Worm (Caenorhabditis elegans) whole organism, midembryonic: Measurements from ENCODE around the gene sor-3.

Source experiments
- T22C8.4 ChIP-seq: fragments of 200-800 bp; sonication (Bioruptor generic); IDR thresholded peaks from 2 replicates; pipeline ENCODE4 v1.3.6; 2022; ENCODE audit warnings: missing genetic modification characterization, missing compliant biosample characterization
- cog-1 ChIP-seq: sonication (generic microtip); optimal IDR thresholded peaks from 2 replicates; lab custom pipeline; 2016; ENCODE audit warnings: missing genetic modification characterization, missing compliant biosample characterization
- flt-1 ChIP-seq: fragments of 200-800 bp; sonication (Bioruptor generic); IDR thresholded peaks from 2 replicates; pipeline ENCODE4 v1.3.6; 2022; ENCODE audit warnings: missing genetic modification characterization, missing compliant biosample characterization
- klf-2 ChIP-seq: fragments of 200-800 bp; sonication (Bioruptor generic); conservative IDR thresholded peaks from 2 replicates; pipeline ENCODE4 v1.3.6; 2022; ENCODE audit warnings: missing genetic modification reagents, missing genetic modification characterization, missing compliant biosample characterization
- med-1 ChIP-seq: sonication (generic microtip); optimal IDR thresholded peaks from 2 replicates; lab custom pipeline; 2017; ENCODE audit warnings: missing genetic modification characterization, mild to moderate bottlenecking, missing compliant biosample characterization, antibody characterized with exemption, missing genetic modification reagents; ENCODE audit not compliant: insufficient read depth
- ref-1 ChIP-seq: fragments of 200-800 bp; sonication (Bioruptor generic); conservative IDR thresholded peaks from 2 replicates; pipeline ENCODE4 v1.3.6; 2022; ENCODE audit warnings: missing genetic modification reagents, missing genetic modification characterization, missing compliant biosample characterization
- tab-1 ChIP-seq: fragments of 200-800 bp; sonication (Bioruptor generic); IDR thresholded peaks from 2 replicates; pipeline ENCODE4 v1.3.6; 2022; ENCODE audit warnings: missing genetic modification characterization, missing compliant biosample characterization
- ztf-23 ChIP-seq: fragments of 200-800 bp; sonication (Bioruptor generic); IDR thresholded peaks from 2 replicates; pipeline ENCODE4 v1.3.6; 2022; ENCODE audit warnings: missing genetic modification reagents, missing genetic modification characterization, missing compliant biosample characterization
- ztf-29 ChIP-seq: fragments of 200-800 bp; sonication (Bioruptor generic); IDR thresholded peaks from 2 replicates; pipeline ENCODE4 v1.3.6; 2022; ENCODE audit warnings: missing genetic modification reagents, missing genetic modification characterization, missing compliant biosample characterization

The sor-3 gene

DNA sequence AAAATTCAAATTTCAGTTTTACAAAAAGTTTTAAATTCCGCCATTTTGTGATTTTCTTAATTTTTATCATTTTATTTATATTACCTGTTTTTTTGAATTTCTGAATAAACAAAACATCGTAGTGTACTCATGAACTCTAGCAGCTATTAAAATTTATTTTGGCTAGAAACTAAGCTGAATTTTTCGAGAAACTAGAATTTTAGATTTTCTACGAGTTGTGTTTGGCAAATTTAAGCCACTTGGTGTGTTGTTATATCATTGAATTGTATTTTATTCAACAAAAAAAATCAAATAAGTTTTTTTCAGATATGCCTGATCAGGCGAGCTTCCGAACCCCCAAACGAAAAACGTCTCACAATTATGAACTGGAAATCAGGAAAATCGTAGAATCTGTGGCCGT is 43.8 kb downstream of the sor-3 start, which contains the start of gene R04A9.6:
Gene R04A9.6, plus strand, starts transcription at position 301 of the 400 bp plus-strand sequence.
- TF ChIP-seq ref-1: no peak
- TF ChIP-seq ztf-23 (GFP tag; lab: Robert Waterston, UW): no peak
- no peak for TF ChIP-seq tab-1
- no peak for TF ChIP-seq ztf-29 (GFP tag; lab: Robert Waterston, UW)
- TF ChIP-seq med-1: no peak
- no peak for TF ChIP-seq T22C8.4
- TF ChIP-seq flt-1 (GFP tag; lab: Robert Waterston, UW): no peak
- TF ChIP-seq cog-1: no peak
- no peak for TF ChIP-seq klf-2 (GFP tag; lab: Robert Waterston, UW)

DNA sequence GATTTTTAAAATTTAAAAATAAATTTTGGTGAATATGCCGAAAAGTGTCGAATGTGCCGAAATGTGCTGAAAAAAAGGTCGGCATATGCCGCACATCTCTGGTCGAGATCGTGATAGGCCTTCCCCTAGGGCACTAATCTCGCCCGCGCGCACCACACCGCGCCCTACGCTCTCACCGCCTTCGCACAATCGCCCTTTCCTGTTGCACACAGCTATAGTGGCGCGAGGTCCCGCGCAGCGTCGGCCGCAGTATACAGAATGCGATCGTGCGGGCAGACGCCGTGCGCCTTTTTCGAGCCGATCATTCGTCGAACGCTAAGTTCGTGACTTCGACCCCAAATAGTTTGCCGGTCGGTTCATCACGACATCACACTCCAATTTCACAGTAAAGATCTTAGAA is 46.1 kb downstream of the sor-3 start:
- no peak for TF ChIP-seq klf-2 (GFP tag; lab: Robert Waterston, UW)
- TF ChIP-seq ztf-23 (GFP tag; lab: Robert Waterston, UW): no peak
- TF ChIP-seq ref-1: no peak
- no peak for TF ChIP-seq tab-1

DNA sequence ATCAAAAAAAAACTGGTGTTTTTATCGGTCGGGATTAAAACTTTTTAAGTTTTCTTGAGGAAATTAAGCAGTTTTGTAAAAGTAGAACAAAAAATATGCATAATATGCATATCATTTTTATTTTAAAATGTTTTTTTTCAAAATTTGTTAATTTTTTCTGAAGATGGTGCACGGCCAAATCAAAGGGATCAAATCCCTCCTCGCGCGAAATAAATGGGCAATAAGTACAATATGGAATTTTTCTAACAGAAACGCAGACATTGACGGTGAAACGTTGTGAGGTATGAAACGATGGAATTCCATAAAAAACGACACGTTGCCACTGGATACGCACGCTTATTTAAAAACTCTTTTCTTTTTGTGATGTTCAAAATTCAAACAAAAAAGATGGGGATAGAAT is 49.5 kb downstream of the sor-3 start:
- TF ChIP-seq med-1: no peak
- no peak for TF ChIP-seq klf-2 (GFP tag; lab: Robert Waterston, UW)
- TF ChIP-seq cog-1: no peak
- no peak for TF ChIP-seq tab-1
- no peak for TF ChIP-seq ref-1

DNA sequence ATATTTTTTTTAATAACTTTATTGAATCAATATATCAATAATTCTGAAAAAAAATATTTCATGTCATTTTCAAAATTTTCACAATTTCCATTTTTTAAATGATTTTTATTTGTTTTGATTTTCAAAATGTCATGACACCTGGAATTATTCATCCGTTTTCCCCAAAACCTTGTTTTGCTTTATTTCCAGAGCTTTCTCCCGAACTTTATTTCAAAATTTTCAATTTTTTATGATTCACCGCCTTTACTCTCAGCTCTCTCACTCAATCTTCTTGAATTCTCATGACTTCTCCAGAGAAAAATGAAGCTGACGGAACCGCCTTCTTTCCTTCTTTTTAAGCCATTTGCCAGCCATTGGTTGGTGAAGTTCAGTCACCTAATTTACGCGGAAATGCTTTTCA is 51.2 kb downstream of the sor-3 start, which contains the start of gene R04A9.1:
Gene R04A9.1, plus strand, starts transcription at position 301 of the 400 bp plus-strand sequence.
- no peak for TF ChIP-seq ztf-29 (GFP tag; lab: Robert Waterston, UW)
- no peak for TF ChIP-seq tab-1
- TF ChIP-seq med-1: no peak
- TF ChIP-seq ztf-23 (GFP tag; lab: Robert Waterston, UW): no peak
- TF ChIP-seq ref-1: no peak
- TF ChIP-seq T22C8.4: no peak
- TF ChIP-seq flt-1 (GFP tag; lab: Robert Waterston, UW): no peak
- TF ChIP-seq cog-1: no peak
- no peak for TF ChIP-seq klf-2 (GFP tag; lab: Robert Waterston, UW)
